Worm (Caenorhabditis elegans): Measurements from ENCODE around the gene usp-46.

DNA sequence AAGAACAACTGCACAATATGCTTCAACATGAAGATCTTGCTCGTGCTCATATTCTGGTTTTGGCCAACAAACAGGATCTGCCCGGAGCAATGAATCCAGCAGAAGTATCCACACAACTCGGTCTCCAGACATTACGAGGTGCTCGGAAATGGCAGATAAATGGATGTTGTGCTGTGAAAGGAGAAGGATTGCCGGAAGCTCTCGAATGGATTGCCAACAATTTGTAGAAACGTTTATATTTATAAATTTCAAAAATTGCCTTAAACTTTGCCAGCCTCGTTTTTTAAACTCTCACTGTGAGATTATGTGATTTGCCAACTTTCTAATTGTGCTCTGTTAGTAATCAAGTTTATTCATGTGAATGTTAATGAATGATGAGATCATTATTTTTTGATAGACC lies 47.3 kb downstream of the usp-46 start:
- no peak for TF ChIP-seq unc-62 (GFP tag; optimal IDR thresholded peaks at IDR 0.05)
- no peak for TF ChIP-seq elt-3 (tag; optimal IDR thresholded peaks at IDR 0.05)

Data from whole organism, L3 larva.